Fruit fly (Drosophila melanogaster): Measurements from ENCODE around the gene ppan.

ppan gene

DNA sequence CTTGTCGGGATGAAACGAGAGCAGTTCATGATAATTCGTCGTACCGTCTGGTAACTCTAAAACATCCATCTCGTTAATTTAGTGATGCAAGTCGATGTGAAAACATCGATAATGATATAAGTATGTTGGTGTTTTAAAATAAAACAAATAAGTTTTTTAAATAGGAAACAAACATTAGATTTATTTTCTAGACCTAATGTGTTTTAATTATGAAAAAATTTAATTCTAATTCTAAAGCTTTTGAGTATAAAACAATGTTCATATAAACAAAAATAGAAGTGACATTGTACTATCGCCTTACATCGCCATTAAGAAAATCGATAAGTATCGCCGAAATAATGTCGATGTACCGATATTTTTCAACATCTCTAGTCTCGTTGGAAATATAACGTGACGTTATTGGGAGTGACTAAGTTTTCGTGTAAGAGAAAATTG is 5.0 kb upstream of the ppan start, which contains the start of gene Rab11 (continued):
- TF ChIP-seq Ets97D (GFP tag; optimal IDR thresholded peaks at IDR 0.05) (peak; percentile 14), ci (GFP tag; IDR thresholded peaks at IDR 0.05) (no peak), Bteb2 (GFP tag; optimal IDR thresholded peaks at IDR 0.05) (peak; percentile 22), fru (optimal IDR thresholded peaks at IDR 0.05) (no peak), tll (GFP tag; optimal IDR thresholded peaks at IDR 0.05) (peak in 1 of 2 experiments; percentile 11), sim (GFP tag; IDR thresholded peaks at IDR 0.05) (no peak), rib (GFP tag; IDR thresholded peaks at IDR 0.05) (no peak), Neu2 (GFP tag; optimal IDR thresholded peaks at IDR 0.05; ENCODE audit: borderline replicate concordance) (no peak), Dip2 (GFP tag; IDR thresholded peaks at IDR 0.05) (no peak), CG10366 (GFP tag; IDR thresholded peaks at IDR 0.05) (peak; percentile 28), CG13123 (GFP tag; optimal IDR thresholded peaks at IDR 0.05) (no peak), NfI (GFP tag; optimal IDR thresholded peaks at IDR 0.05) (peak; percentile 47), CG4854 (GFP tag; optimal IDR thresholded peaks at IDR 0.05) (peak; percentile 8), Sin3A (optimal IDR thresholded peaks at IDR 0.05) (peak; percentile 23), Spps (tag; optimal IDR thresholded peaks at IDR 0.05) (no peak), run (tag; optimal IDR thresholded peaks at IDR 0.05) (no peak), CG15601 (tag; optimal IDR thresholded peaks at IDR 0.05) (peak; percentile 26), Bdp1 (GFP tag; optimal IDR thresholded peaks at IDR 0.05) (no peak), CG12769 (tag; optimal IDR thresholded peaks at IDR 0.05) (no peak), HLHmδ (GFP tag; optimal IDR thresholded peaks at IDR 0.05) (no peak), CG32532 (GFP tag; IDR thresholded peaks at IDR 0.05) (peak; percentile 72), Opbp (GFP tag; IDR thresholded peaks at IDR 0.05; ENCODE audit: partially characterized antibody) (peak; percentile 80), CG1832 (GFP tag; optimal IDR thresholded peaks at IDR 0.05) (no peak), CG2678 (tag; optimal IDR thresholded peaks at IDR 0.05) (peak; percentile 68), CG7928 (GFP tag; optimal IDR thresholded peaks at IDR 0.05) (no peak), corto (GFP tag; optimal IDR thresholded peaks at IDR 0.05) (peak; percentile 24), zen2 (GFP tag; IDR thresholded peaks at IDR 0.05; ENCODE audit: partially characterized antibody) (peak; percentile 81; the same call in 1 of the 3 replicates), stc (GFP tag; IDR thresholded peaks at IDR 0.05) (no peak), Doc2 (GFP tag; IDR thresholded peaks at IDR 0.05) (no peak), CG2199 (GFP tag; IDR thresholded peaks at IDR 0.05) (no peak), sens (GFP tag) (peak; percentile 91), tap (tag; optimal IDR thresholded peaks at IDR 0.05) (no peak), Hr78 (GFP tag; optimal IDR thresholded peaks at IDR 0.05) (no peak), BtbVII (GFP tag; optimal IDR thresholded peaks at IDR 0.05) (no peak), E2f2 (GFP tag; IDR thresholded peaks at IDR 0.05) (peak; percentile 64), CG17802 (tag; optimal IDR thresholded peaks at IDR 0.05) (no peak), gcm2 (GFP tag; optimal IDR thresholded peaks at IDR 0.05) (no peak), ase (GFP tag; IDR thresholded peaks at IDR 0.05) (no peak), CG12659 (GFP tag; optimal IDR thresholded peaks at IDR 0.05) (peak; percentile 56), Atf3 (GFP tag; optimal IDR thresholded peaks at IDR 0.05) (no peak), vnd (GFP tag; IDR thresholded peaks at IDR 0.05; ENCODE audit: partially characterized antibody) (peak; percentile 91), Lim3 (GFP tag; IDR thresholded peaks at IDR 0.05) (no peak), CTCF (GFP tag; optimal IDR thresholded peaks at IDR 0.05) (no peak), Lpt (GFP tag; optimal IDR thresholded peaks at IDR 0.05) (no peak), CG10321 (GFP tag; IDR thresholded peaks at IDR 0.05) (no peak), grn (GFP tag; optimal IDR thresholded peaks at IDR 0.05) (no peak), so (GFP tag; IDR thresholded peaks at IDR 0.05) (no peak), CG6175 (GFP tag; IDR thresholded peaks at IDR 0.05) (no peak), CG7357 (GFP tag; IDR thresholded peaks at IDR 0.05) (no peak), CG12236 (GFP tag; optimal IDR thresholded peaks at IDR 0.05) (no peak), CG3838 (GFP tag; optimal IDR thresholded peaks at IDR 0.05) (no peak), D19A (tag; optimal IDR thresholded peaks at IDR 0.05) (peak; percentile 6), Drgx (GFP tag; IDR thresholded peaks at IDR 0.05) (no peak)
